Worm (Caenorhabditis elegans) whole organism, L3 larva: ENCODE measurements around the gene clec-62.
A peak's percentile ranks its signal among the peaks of the same experiment; 100 is the strongest.

Experiments used
- ZK546.5 ChIP-seq: sonication (generic microtip); optimal IDR thresholded peaks from 2 replicates; lab custom pipeline; 2017; ENCODE audit warnings: missing biosample characterization, missing genetic modification characterization
- aly-2 ChIP-seq: fragments of 150-350 bp; optimal IDR thresholded peaks from 2 replicates; lab custom pipeline; 2014; ENCODE audit warnings: missing biosample characterization, missing genetic modification characterization
- ama-1 ChIP-seq: fragments of 150-350 bp; optimal IDR thresholded peaks from 2 replicates; lab custom pipeline; 2018
- ceh-16 ChIP-seq: sonication (generic microtip); optimal IDR thresholded peaks from 2 replicates; lab custom pipeline; 2017; ENCODE audit warnings: missing biosample characterization, missing genetic modification characterization
- ceh-28 ChIP-seq: fragments of 150-350 bp; optimal IDR thresholded peaks from 2 replicates; lab custom pipeline; 2014; ENCODE audit warnings: missing biosample characterization, missing genetic modification reagents, missing genetic modification characterization
- ceh-82 ChIP-seq: fragments of 150-350 bp; optimal IDR thresholded peaks from 2 replicates; lab custom pipeline; 2014; ENCODE audit warnings: missing biosample characterization, missing genetic modification characterization
- daf-12 ChIP-seq: fragments of 150-350 bp; optimal IDR thresholded peaks from 2 replicates; lab custom pipeline; 2014; ENCODE audit warnings: missing biosample characterization, missing genetic modification reagents, missing genetic modification characterization
- egl-27 ChIP-seq: sonication (generic microtip); optimal IDR thresholded peaks from 4 replicates; lab custom pipeline; 2017; ENCODE audit warnings: missing biosample characterization, missing genetic modification reagents, missing genetic modification characterization
- egl-5 ChIP-seq: fragments of 150-350 bp; optimal IDR thresholded peaks from 2 replicates; lab custom pipeline; 2017; ENCODE audit warnings: missing biosample characterization, missing genetic modification reagents, missing genetic modification characterization, inconsistent platforms
- elt-1 ChIP-seq: fragments of 150-350 bp; optimal IDR thresholded peaks from 2 replicates; lab custom pipeline; 2014; ENCODE audit warnings: missing biosample characterization, missing genetic modification characterization
- elt-2 ChIP-seq: sonication (generic microtip); optimal IDR thresholded peaks from 2 replicates; lab custom pipeline; 2016; ENCODE audit warnings: missing genetic modification reagents, mild to moderate bottlenecking, missing genetic modification characterization, missing compliant biosample characterization
- elt-3 ChIP-seq, 3 experiments: fragments of 150-350 bp in 1 of 3; sonication (generic microtip) in 2 of 3; optimal IDR thresholded peaks; 2 replicates in 2 of 3; 4 replicates in 1 of 3; lab custom pipeline; 2014 to 2017; ENCODE audit warnings: missing biosample characterization in 3 of 3, missing genetic modification characterization in 3 of 3
- eor-1 ChIP-seq, 2 experiments: fragments of 150-350 bp; optimal IDR thresholded peaks; 2 replicates each; lab custom pipeline; 2014 to 2018; ENCODE audit warnings: missing biosample characterization in 2 of 2, missing genetic modification characterization in 2 of 2
- fkh-10 ChIP-seq: sonication (generic microtip); optimal IDR thresholded peaks from 2 replicates; lab custom pipeline; 2017; ENCODE audit warnings: missing biosample characterization, missing genetic modification reagents, missing genetic modification characterization
- fkh-2 ChIP-seq: fragments of 150-350 bp; optimal IDR thresholded peaks from 2 replicates; lab custom pipeline; 2014; ENCODE audit warnings: missing biosample characterization, missing genetic modification reagents, missing genetic modification characterization
- hmg-11 ChIP-seq: sonication (generic microtip); optimal IDR thresholded peaks from 2 replicates; lab custom pipeline; 2016; ENCODE audit warnings: missing genetic modification characterization, missing compliant biosample characterization
- jun-1 ChIP-seq: fragments of 150-350 bp; optimal IDR thresholded peaks from 2 replicates; lab custom pipeline; 2014; ENCODE audit warnings: missing biosample characterization, missing genetic modification reagents, missing genetic modification characterization
- lin-15B ChIP-seq: fragments of 150-350 bp; optimal IDR thresholded peaks from 2 replicates; lab custom pipeline; 2014; ENCODE audit warnings: missing biosample characterization, missing genetic modification characterization
- lin-39 ChIP-seq: fragments of 150-350 bp; optimal IDR thresholded peaks from 2 replicates; lab custom pipeline; 2018; ENCODE audit warnings: missing biosample characterization, missing genetic modification reagents, missing genetic modification characterization
- lsy-12 ChIP-seq: sonication (generic microtip); optimal IDR thresholded peaks from 2 replicates; lab custom pipeline; 2016; ENCODE audit warnings: mild to moderate bottlenecking, missing genetic modification characterization, missing compliant biosample characterization
- mdl-1 ChIP-seq: fragments of 150-350 bp; optimal IDR thresholded peaks from 2 replicates; lab custom pipeline; 2014; ENCODE audit warnings: missing biosample characterization, missing genetic modification characterization
- mml-1 ChIP-seq: fragments of 150-350 bp; sonication (generic microtip); optimal IDR thresholded peaks from 3 replicates; lab custom pipeline; 2014; ENCODE audit warnings: missing biosample characterization, missing genetic modification characterization
- nfya-1 ChIP-seq: sonication (generic microtip); optimal IDR thresholded peaks from 2 replicates; lab custom pipeline; 2017; ENCODE audit warnings: missing genetic modification characterization, mild to moderate bottlenecking, missing compliant biosample characterization, antibody characterized with exemption, moderate library complexity; ENCODE audit not compliant: insufficient read depth
- nhr-11 ChIP-seq: fragments of 150-350 bp; optimal IDR thresholded peaks from 2 replicates; lab custom pipeline; 2014; ENCODE audit warnings: missing biosample characterization, missing genetic modification characterization
- nhr-23 ChIP-seq: fragments of 150-350 bp; optimal IDR thresholded peaks from 2 replicates; lab custom pipeline; 2014; ENCODE audit warnings: missing biosample characterization, missing genetic modification reagents, missing genetic modification characterization
- nhr-237 ChIP-seq: fragments of 150-350 bp; optimal IDR thresholded peaks from 2 replicates; lab custom pipeline; 2014; ENCODE audit warnings: missing biosample characterization, missing genetic modification characterization
- nhr-25 ChIP-seq: sonication (generic microtip); optimal IDR thresholded peaks from 2 replicates; lab custom pipeline; 2017; ENCODE audit warnings: missing biosample characterization, missing genetic modification characterization
- nhr-28 ChIP-seq: fragments of 150-350 bp; optimal IDR thresholded peaks from 2 replicates; lab custom pipeline; 2014; ENCODE audit warnings: missing biosample characterization, missing genetic modification characterization
- nhr-43 ChIP-seq: sonication (generic microtip); optimal IDR thresholded peaks from 2 replicates; lab custom pipeline; 2016; ENCODE audit warnings: mild to moderate bottlenecking, missing genetic modification characterization, missing compliant biosample characterization; ENCODE audit not compliant: poor library complexity, severe bottlenecking
- nhr-67 ChIP-seq: fragments of 150-350 bp; optimal IDR thresholded peaks from 2 replicates; lab custom pipeline; 2014; ENCODE audit warnings: missing biosample characterization, missing genetic modification characterization
- nhr-77 ChIP-seq: fragments of 150-350 bp; optimal IDR thresholded peaks from 2 replicates; lab custom pipeline; 2014; ENCODE audit warnings: missing biosample characterization, missing genetic modification characterization
- pha-4 ChIP-seq: fragments of 150-350 bp; optimal IDR thresholded peaks from 2 replicates; lab custom pipeline; 2014; ENCODE audit warnings: missing biosample characterization, missing genetic modification reagents, missing genetic modification characterization
- pqm-1 ChIP-seq: fragments of 150-350 bp; optimal IDR thresholded peaks from 2 replicates; lab custom pipeline; 2017; ENCODE audit warnings: missing biosample characterization, missing genetic modification characterization, inconsistent platforms
- snpc-4 ChIP-seq: fragments of 150-350 bp; optimal IDR thresholded peaks from 2 replicates; lab custom pipeline; 2014; ENCODE audit warnings: missing biosample characterization, missing genetic modification characterization
- zag-1 ChIP-seq: fragments of 150-350 bp; optimal IDR thresholded peaks from 2 replicates; lab custom pipeline; 2014; ENCODE audit warnings: missing biosample characterization, missing genetic modification characterization
- ztf-11 ChIP-seq: fragments of 150-350 bp; optimal IDR thresholded peaks from 2 replicates; lab custom pipeline; 2014; ENCODE audit warnings: missing biosample characterization, missing genetic modification characterization
- ztf-4 ChIP-seq: fragments of 150-350 bp; optimal IDR thresholded peaks from 2 replicates; lab custom pipeline; 2014; ENCODE audit warnings: missing biosample characterization, missing genetic modification characterization

The clec-62 gene

DNA sequence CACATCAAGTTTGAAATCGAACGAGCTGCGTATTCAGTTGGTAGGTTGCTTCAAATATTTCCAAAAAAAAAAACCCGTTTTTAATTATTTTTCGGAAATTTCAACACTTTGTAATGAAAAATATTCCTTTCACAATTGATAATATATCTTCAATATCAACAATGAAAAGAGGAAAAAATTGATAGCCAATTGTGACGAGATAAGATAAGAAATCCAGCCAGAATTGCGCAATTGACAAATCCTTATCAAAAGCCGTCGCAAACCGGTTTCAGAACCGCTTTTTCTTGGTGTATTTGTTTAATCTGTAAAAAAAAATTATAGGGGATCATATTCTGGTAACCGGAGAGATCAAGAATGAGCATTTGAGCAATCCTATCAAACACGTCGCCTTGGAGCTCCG lies 47.6 kb upstream of the clec-62 start:
- TF ChIP-seq nhr-23 (tag; lab: Kevin White, UChicago) (peak; percentile 45), nhr-43 (tag; lab: Kevin White, UChicago) (peak; percentile 68), ztf-11 (tag; lab: Kevin White, UChicago) (no peak), elt-3 (tag; optimal IDR thresholded peaks at IDR 0.05; lab: Kevin White, UChicago) (peak; percentile 51 to 85 (median 83))
- TF ChIP-seq, all 47 proteins: peak for 3

DNA sequence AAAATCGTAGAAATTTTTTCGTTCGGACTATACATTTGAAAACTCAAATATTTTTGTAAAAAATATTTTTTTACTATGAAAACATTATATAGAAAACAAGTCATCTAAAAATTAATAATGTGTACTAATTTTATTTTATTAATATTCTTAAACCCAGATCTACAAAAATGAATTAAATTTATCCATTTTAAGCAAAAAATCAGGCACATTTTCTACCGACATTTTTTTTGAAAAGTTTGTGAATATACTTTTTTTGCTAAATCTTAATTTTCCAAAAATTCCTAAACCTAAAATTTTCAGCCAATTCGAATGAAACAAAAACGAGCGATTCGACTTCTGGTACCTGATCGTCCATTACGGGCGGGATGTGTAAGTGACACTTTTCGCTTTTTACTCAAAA lies 44.9 kb upstream of the clec-62 start, which contains the start of gene arrd-10:
Gene arrd-10, plus strand, starts transcription at position 301 of the 400 bp plus-strand sequence.
- TF ChIP-seq mdl-1 (tag; lab: Kevin White, UChicago): no peak

DNA sequence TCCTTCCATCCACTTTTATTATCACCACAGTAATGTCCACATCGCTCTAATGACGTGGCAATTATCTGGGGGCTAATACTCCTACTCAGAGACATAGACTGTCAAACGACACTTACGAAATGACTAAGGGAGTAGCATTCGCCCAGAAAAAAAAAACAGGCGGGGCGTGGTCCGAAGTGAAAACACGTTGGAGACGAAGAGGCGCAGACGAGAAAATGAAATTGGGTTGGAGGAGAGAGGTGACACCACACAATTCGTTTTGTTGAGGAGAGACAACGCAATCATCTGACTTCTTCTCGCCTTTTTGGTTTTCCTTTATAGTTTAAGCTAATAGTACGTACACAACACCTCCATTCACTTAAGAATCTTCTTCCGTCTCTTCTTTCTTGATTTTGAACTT lies 44.2 kb upstream of the clec-62 start:
- TF ChIP-seq nhr-77 (tag; lab: Kevin White, UChicago) (no peak), nhr-11 (no peak), nhr-25 (peak; percentile 24), ceh-16 (tag; lab: Kevin White, UChicago) (no peak), elt-2 (tag; lab: Kevin White, UChicago) (no peak), elt-3 (tag; optimal IDR thresholded peaks at IDR 0.05; lab: Kevin White, UChicago) (peak in 1 of 3 experiments; percentile 25), lin-39 (tag; lab: Kevin White, UChicago) (no peak), ceh-82 (tag; lab: Kevin White, UChicago) (no peak), daf-12 (no peak), zag-1 (tag; lab: Kevin White, UChicago) (no peak), snpc-4 (tag; lab: Kevin White, UChicago) (no peak), fkh-10 (GFP tag; lab: Kevin White, UChicago) (no peak), lin-15B (tag; lab: Kevin White, UChicago) (no peak), nhr-23 (tag; lab: Kevin White, UChicago) (peak; percentile 32)

DNA sequence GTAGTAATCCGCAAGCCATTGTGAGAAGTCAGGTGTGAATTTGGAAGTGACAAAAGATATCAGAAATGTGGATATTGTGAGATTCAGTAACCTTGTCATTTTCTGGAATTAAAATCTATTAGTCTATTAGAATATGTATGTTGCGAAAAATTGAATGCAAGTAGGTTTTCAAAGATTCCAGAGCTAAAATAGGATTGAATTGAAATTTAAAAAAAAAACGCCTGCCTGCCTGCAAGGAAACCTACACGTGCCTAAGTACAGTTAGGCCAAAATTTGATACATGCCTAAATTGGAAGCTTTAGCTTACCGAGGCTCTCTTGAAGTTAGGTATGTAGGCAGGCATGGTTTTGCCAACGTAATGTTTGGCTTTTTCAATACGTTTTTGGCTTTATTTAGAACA lies 40.3 kb upstream of the clec-62 start, which contains the start of gene lips-9:
Gene lips-9, minus strand, starts transcription at position 101 of the 400 bp plus-strand sequence.
- TF ChIP-seq aly-2 (tag; lab: Kevin White, UChicago): no peak
- no peak for TF ChIP-seq mml-1
- TF ChIP-seq jun-1 (tag; lab: Kevin White, UChicago): no peak
- no peak for TF ChIP-seq egl-27 (tag; lab: Kevin White, UChicago)
- no peak for TF ChIP-seq ceh-28 (tag; lab: Kevin White, UChicago)
- TF ChIP-seq nhr-43 (tag; lab: Kevin White, UChicago): no peak
- TF ChIP-seq elt-3 (tag; optimal IDR thresholded peaks at IDR 0.05; lab: Kevin White, UChicago): no peak
- TF ChIP-seq lin-15B (tag; lab: Kevin White, UChicago): no peak
- TF ChIP-seq lsy-12 (tag; lab: Kevin White, UChicago): no peak
- TF ChIP-seq egl-5: no peak
- TF ChIP-seq nhr-67 (tag; lab: Kevin White, UChicago): no peak
- no peak for TF ChIP-seq ceh-82 (tag; lab: Kevin White, UChicago)
- no peak for TF ChIP-seq nfya-1 (tag; lab: Kevin White, UChicago)
- no peak for TF ChIP-seq nhr-28 (tag; lab: Kevin White, UChicago)
- TF ChIP-seq nhr-11: no peak
- TF ChIP-seq pha-4 (tag; lab: Kevin White, UChicago): no peak
- no peak for TF ChIP-seq elt-2 (tag; lab: Kevin White, UChicago)

DNA sequence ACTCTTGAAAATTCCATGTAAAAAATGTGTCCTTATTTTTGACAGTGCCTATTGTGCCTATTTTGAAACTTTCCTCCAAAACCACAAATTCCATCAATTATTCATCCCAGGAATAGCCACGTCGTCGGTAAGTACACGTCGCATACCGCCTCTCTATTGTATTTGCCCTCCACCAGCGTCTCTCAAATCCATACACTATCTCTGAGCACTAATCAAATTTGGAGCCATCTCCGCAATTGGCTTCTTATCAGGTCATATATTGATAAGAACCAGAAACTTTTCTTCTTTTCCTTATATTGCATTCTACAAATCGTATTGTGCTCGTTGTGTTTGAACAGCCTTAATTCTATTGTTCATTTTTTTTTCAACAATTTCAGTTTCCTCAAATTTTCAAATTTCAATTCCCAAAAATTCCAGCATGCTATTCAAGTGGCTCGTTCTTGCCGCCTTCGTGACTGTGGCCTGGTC lies 36.6 kb upstream of the clec-62 start, which contains the start of gene dct-18:
Gene dct-18, plus strand, starts transcription at position 418 of the 468 bp plus-strand sequence.
- no peak for TF ChIP-seq lin-39 (tag; lab: Kevin White, UChicago)
- no peak for TF ChIP-seq ZK546.5 (tag; lab: Kevin White, UChicago)
- no peak for TF ChIP-seq fkh-2 (tag; lab: Kevin White, UChicago)
- TF ChIP-seq elt-2 (tag; lab: Kevin White, UChicago): peak; percentile 95
- no peak for TF ChIP-seq ama-1 (lab: Kevin White, UChicago)
- no peak for TF ChIP-seq hmg-11
- TF ChIP-seq snpc-4 (tag; lab: Kevin White, UChicago): no peak
- peak; percentile 77 for TF ChIP-seq pqm-1 (tag; lab: Kevin White, UChicago)
- TF ChIP-seq egl-5: no peak
- TF ChIP-seq ceh-82 (tag; lab: Kevin White, UChicago): no peak
- peak; percentile 24 for TF ChIP-seq pha-4 (tag; lab: Kevin White, UChicago)
- TF ChIP-seq egl-27 (tag; lab: Kevin White, UChicago): no peak
- TF ChIP-seq ztf-4: no peak
- TF ChIP-seq nhr-237 (tag; lab: Kevin White, UChicago): no peak
- no peak for TF ChIP-seq elt-1 (tag; lab: Kevin White, UChicago)
- TF ChIP-seq eor-1 (tag; optimal IDR thresholded peaks at IDR 0.05; lab: Kevin White, UChicago): no peak
- TF ChIP-seq, all 47 proteins: peak for 3
